Worm (Caenorhabditis elegans) whole organism, young adult: ENCODE results near the gene Y43F8C.9.

Source experiments
- F55B11.4 ChIP-seq: sonication (generic microtip); optimal IDR thresholded peaks from 2 replicates; lab custom pipeline; 2016; ENCODE audit warnings: missing compliant biosample characterization, missing genetic modification characterization, borderline replicate concordance; ENCODE audit not compliant: insufficient read depth
- ama-1 ChIP-seq, 3 experiments: fragments of 150-350 bp in 1 of 3; sonication (generic microtip) in 2 of 3; optimal IDR thresholded peaks; 2 replicates each; lab custom pipeline; 2014 to 2018; ENCODE audit warnings: missing biosample characterization in 2 of 3, missing genetic modification characterization in 2 of 3, missing genetic modification reagents in 2 of 3
- attf-5 ChIP-seq: fragments of 200-800 bp; sonication (Bioruptor generic); optimal IDR thresholded peaks from 2 replicates; lab custom pipeline; 2018; ENCODE audit warnings: mild to moderate bottlenecking, missing genetic modification characterization, missing compliant biosample characterization
- dpl-1 ChIP-seq: fragments of 150-350 bp; optimal IDR thresholded peaks from 2 replicates; lab custom pipeline; 2014; ENCODE audit warnings: missing biosample characterization, missing genetic modification reagents, missing genetic modification characterization
- nfya-1 ChIP-seq: sonication (generic microtip); optimal IDR thresholded peaks from 2 replicates; lab custom pipeline; 2017; ENCODE audit warnings: antibody characterized with exemption, missing compliant biosample characterization, missing genetic modification characterization, borderline replicate concordance; ENCODE audit not compliant: insufficient read depth
- nfya-2 ChIP-seq: fragments of 200-800 bp; sonication (Bioruptor generic); IDR thresholded peaks from 2 replicates; pipeline ENCODE4 v1.3.6; 2022; ENCODE audit warnings: missing genetic modification reagents, missing genetic modification characterization, missing compliant biosample characterization
- sea-2 ChIP-seq: fragments of 200-800 bp; sonication (Bioruptor generic); IDR thresholded peaks from 2 replicates; pipeline ENCODE4 v1.3.6; 2022; ENCODE audit warnings: missing genetic modification characterization, missing compliant biosample characterization
- zim-3 ChIP-seq: sonication (generic microtip); optimal IDR thresholded peaks from 2 replicates; lab custom pipeline; 2017; ENCODE audit warnings: mild to moderate bottlenecking, missing genetic modification characterization, moderate library complexity, missing compliant biosample characterization

- TF ChIP-seq nfya-1 (tag; lab: Kevin White, UChicago) (no peak), zim-3 (tag; lab: Kevin White, UChicago) (no peak), F55B11.4 (no peak), sea-2 (no peak), nfya-2 (GFP tag; lab: Robert Waterston, UW) (no peak), dpl-1 (peak; percentile 6), attf-5 (no peak), ama-1 (optimal IDR thresholded peaks at IDR 0.05; lab: Kevin White, UChicago) (no peak), ama-1 (GFP tag; optimal IDR thresholded peaks at IDR 0.05; lab: Kevin White, UChicago) (no peak)
Measured at ce11 chrV:19645572-19646155, at the start of gene Y43F8C.9.
